Fruit fly (Drosophila melanogaster): Measurements from ENCODE around the gene CG3164.

The CG3164 gene

DNA sequence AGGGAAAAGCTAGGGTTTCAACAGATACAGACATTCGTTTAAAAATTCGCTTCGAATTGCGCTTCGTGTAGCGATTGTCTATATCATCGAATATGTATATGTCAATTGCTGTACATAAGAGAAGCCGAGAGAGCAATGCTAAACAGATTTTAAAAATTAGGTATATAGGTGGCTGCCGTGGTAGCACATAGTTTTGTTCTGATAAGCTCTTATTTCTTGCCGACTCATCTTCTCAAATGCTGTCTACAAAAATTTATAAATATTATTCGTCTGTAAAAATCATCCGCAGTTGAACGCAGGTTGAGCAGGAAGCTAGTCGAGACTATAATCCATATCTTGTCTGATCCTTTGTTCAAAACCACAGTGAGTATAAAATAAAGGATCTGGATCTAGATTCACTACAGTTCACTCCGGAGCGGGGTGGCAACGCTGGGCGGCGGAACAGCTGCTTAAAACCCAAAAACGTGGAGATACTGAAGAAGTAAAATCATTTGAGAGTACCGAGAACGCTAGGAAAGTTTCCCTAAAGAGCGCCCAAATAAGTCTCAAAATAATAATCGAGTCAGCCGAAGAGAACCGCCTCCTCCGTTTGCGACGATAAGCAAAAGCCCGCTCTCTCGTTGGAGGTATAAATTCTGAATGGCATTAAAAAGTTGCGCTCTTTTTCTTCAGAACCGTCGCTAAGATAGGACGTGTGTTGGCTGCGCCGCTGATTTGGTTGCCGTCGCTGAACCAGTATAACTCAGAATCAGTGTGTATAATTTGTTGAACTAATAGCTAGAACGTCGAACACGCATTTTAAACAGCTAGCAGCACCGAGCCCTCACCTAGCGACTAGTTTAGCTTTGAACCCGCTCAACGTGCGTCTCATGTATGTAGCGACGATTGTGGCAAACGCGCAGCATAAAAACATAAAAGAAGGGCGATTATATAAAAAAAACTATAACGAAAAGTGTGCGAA is 22.8 kb downstream of the CG3164 start (continued):
- no peak for TF ChIP-seq HmgD (GFP tag; optimal IDR thresholded peaks at IDR 0.05)
- peak; percentile 8 for TF ChIP-seq salm (tag; optimal IDR thresholded peaks at IDR 0.05)
- peak; percentile 16 for TF ChIP-seq CG18262 (tag; optimal IDR thresholded peaks at IDR 0.05)
- no peak for TF ChIP-seq ab (GFP tag; optimal IDR thresholded peaks at IDR 0.05)
- TF ChIP-seq cas (GFP tag; IDR thresholded peaks at IDR 0.05): 0 out of 2 replicates have a peak, but pooled peaks have one; percentile 11
- no peak for TF ChIP-seq CG7786 (GFP tag; optimal IDR thresholded peaks at IDR 0.05)
- TF ChIP-seq CG12219 (GFP tag; optimal IDR thresholded peaks at IDR 0.05): peak; percentile 15
- peak; percentile 40 for TF ChIP-seq Nf-YC (tag; optimal IDR thresholded peaks at IDR 0.05)
- TF ChIP-seq Vsx1 (GFP tag; optimal IDR thresholded peaks at IDR 0.05): peak; percentile 31
- TF ChIP-seq CrebB (tag; optimal IDR thresholded peaks at IDR 0.05): peak; percentile 25
- TF ChIP-seq CG9797 (GFP tag; optimal IDR thresholded peaks at IDR 0.05): peak; percentile 38
- no peak for TF ChIP-seq chn (GFP tag; optimal IDR thresholded peaks at IDR 0.05)
- no peak for TF ChIP-seq bsh (GFP tag; optimal IDR thresholded peaks at IDR 0.05)
- TF ChIP-seq CG7839 (tag; optimal IDR thresholded peaks at IDR 0.05): no peak
- TF ChIP-seq CG8924 (tag; optimal IDR thresholded peaks at IDR 0.05): peak; percentile 43
- no peak for TF ChIP-seq lab (GFP tag; optimal IDR thresholded peaks at IDR 0.05)
- TF ChIP-seq CG15514 (GFP tag; optimal IDR thresholded peaks at IDR 0.05): peak; percentile 99
- TF ChIP-seq gsb (GFP tag; IDR thresholded peaks at IDR 0.05): no peak
- TF ChIP-seq ftz-f1 (GFP tag; optimal IDR thresholded peaks at IDR 0.05): peak; percentile 9
- no peak for TF ChIP-seq prd (optimal IDR thresholded peaks at IDR 0.05)
- no peak for TF ChIP-seq prd (GFP tag; IDR thresholded peaks at IDR 0.05)
- no peak for TF ChIP-seq CG10321 (GFP tag; IDR thresholded peaks at IDR 0.05)
- no peak for TF ChIP-seq stc (GFP tag; IDR thresholded peaks at IDR 0.05)
- TF ChIP-seq eve (GFP tag; optimal IDR thresholded peaks at IDR 0.05): no peak
- peak; percentile 10 for TF ChIP-seq pfk (GFP tag; optimal IDR thresholded peaks at IDR 0.05)
- TF ChIP-seq fru (optimal IDR thresholded peaks at IDR 0.05): no peak
- no peak for TF ChIP-seq fd64A (GFP tag; optimal IDR thresholded peaks at IDR 0.05)
- no peak for TF ChIP-seq CG17359 (tag; optimal IDR thresholded peaks at IDR 0.05)
- no peak for TF ChIP-seq emc (GFP tag; optimal IDR thresholded peaks at IDR 0.05)
- no peak for TF ChIP-seq CG17612 (GFP tag; IDR thresholded peaks at IDR 0.05)
- peak; percentile 15; the same call in 1 of the 2 replicates for TF ChIP-seq hbn (GFP tag; IDR thresholded peaks at IDR 0.05; ENCODE audit: partially characterized antibody)
- TF ChIP-seq CG14860 (GFP tag; IDR thresholded peaks at IDR 0.05; ENCODE audit: partially characterized antibody): no peak
- peak; percentile 48 to 92 for TF ChIP-seq crp (GFP tag; optimal IDR thresholded peaks at IDR 0.05)
- TF ChIP-seq CG3995 (GFP tag; optimal IDR thresholded peaks at IDR 0.05): no peak
- TF ChIP-seq sna (GFP tag; IDR thresholded peaks at IDR 0.05; ENCODE audit: partially characterized antibody): peak; percentile 54
- peak; percentile 10 for TF ChIP-seq Dek (tag; optimal IDR thresholded peaks at IDR 0.05)
- TF ChIP-seq CG8281 (tag; optimal IDR thresholded peaks at IDR 0.05): no peak
- TF ChIP-seq en (GFP tag; optimal IDR thresholded peaks at IDR 0.05): peak; percentile 32
- TF ChIP-seq Drgx (GFP tag; IDR thresholded peaks at IDR 0.05): peak; percentile 5; the same call in 1 of the 2 replicates
- TF ChIP-seq trem (tag; optimal IDR thresholded peaks at IDR 0.05): peak; percentile 31
- TF ChIP-seq slbo (GFP tag; IDR thresholded peaks at IDR 0.05): 0 out of 2 replicates have a peak, but pooled peaks have one; percentile 5
- peak; percentile 17 for TF ChIP-seq CG4282 (GFP tag; optimal IDR thresholded peaks at IDR 0.05)
- peak; percentile 43; the same call in 1 of the 2 replicates for TF ChIP-seq bbx (GFP tag; IDR thresholded peaks at IDR 0.05; ENCODE audit: partially characterized antibody)
- TF ChIP-seq vvl (GFP tag; IDR thresholded peaks at IDR 0.05): peak; percentile 75
- TF ChIP-seq Max (GFP tag; optimal IDR thresholded peaks at IDR 0.05): peak; percentile 31
- TF ChIP-seq CG18619 (GFP tag; optimal IDR thresholded peaks at IDR 0.05): no peak
- peak; percentile 14 for TF ChIP-seq MTF-1 (GFP tag; optimal IDR thresholded peaks at IDR 0.05; ENCODE audit: borderline replicate concordance)

Measured in whole organism, embryonic.